Worm (Caenorhabditis elegans) whole organism, L3 larva: ENCODE data around the gene ahsa-1.
A peak's percentile ranks its signal among the peaks of the same experiment; 100 is the strongest.
"Not testable (repeated sequence)": the region's sequence is repeated elsewhere in the genome, so short reads cannot be mapped to it uniquely, and the experiment has no call there.

Experiments used
- ama-1 ChIP-seq: fragments of 150-350 bp; optimal IDR thresholded peaks from 2 replicates; lab custom pipeline; 2018
- ceh-28 ChIP-seq: fragments of 150-350 bp; optimal IDR thresholded peaks from 2 replicates; lab custom pipeline; 2014; ENCODE audit warnings: missing biosample characterization, missing genetic modification reagents, missing genetic modification characterization
- ceh-9 ChIP-seq: sonication (generic microtip); optimal IDR thresholded peaks from 2 replicates; lab custom pipeline; 2018; ENCODE audit warnings: missing biosample characterization, missing genetic modification characterization
- daf-12 ChIP-seq: fragments of 150-350 bp; optimal IDR thresholded peaks from 2 replicates; lab custom pipeline; 2014; ENCODE audit warnings: missing biosample characterization, missing genetic modification reagents, missing genetic modification characterization
- egl-27 ChIP-seq: sonication (generic microtip); optimal IDR thresholded peaks from 4 replicates; lab custom pipeline; 2017; ENCODE audit warnings: missing biosample characterization, missing genetic modification reagents, missing genetic modification characterization
- egl-5 ChIP-seq: fragments of 150-350 bp; optimal IDR thresholded peaks from 2 replicates; lab custom pipeline; 2017; ENCODE audit warnings: missing biosample characterization, missing genetic modification reagents, missing genetic modification characterization, inconsistent platforms
- elt-2 ChIP-seq: sonication (generic microtip); optimal IDR thresholded peaks from 2 replicates; lab custom pipeline; 2016; ENCODE audit warnings: missing genetic modification reagents, mild to moderate bottlenecking, missing genetic modification characterization, missing compliant biosample characterization
- elt-3 ChIP-seq, 3 experiments: fragments of 150-350 bp in 1 of 3; sonication (generic microtip) in 2 of 3; optimal IDR thresholded peaks; 2 replicates in 2 of 3; 4 replicates in 1 of 3; lab custom pipeline; 2014 to 2017; ENCODE audit warnings: missing biosample characterization in 3 of 3, missing genetic modification characterization in 3 of 3
- eor-1 ChIP-seq, 2 experiments: fragments of 150-350 bp; optimal IDR thresholded peaks; 2 replicates each; lab custom pipeline; 2014 to 2018; ENCODE audit warnings: missing biosample characterization in 2 of 2, missing genetic modification characterization in 2 of 2
- fkh-10 ChIP-seq: sonication (generic microtip); optimal IDR thresholded peaks from 2 replicates; lab custom pipeline; 2017; ENCODE audit warnings: missing biosample characterization, missing genetic modification reagents, missing genetic modification characterization
- fos-1 ChIP-seq: fragments of 150-350 bp; optimal IDR thresholded peaks from 2 replicates; lab custom pipeline; 2014; ENCODE audit warnings: missing biosample characterization, missing genetic modification characterization
- hmg-11 ChIP-seq: sonication (generic microtip); optimal IDR thresholded peaks from 2 replicates; lab custom pipeline; 2016; ENCODE audit warnings: missing genetic modification characterization, missing compliant biosample characterization
- jun-1 ChIP-seq: fragments of 150-350 bp; optimal IDR thresholded peaks from 2 replicates; lab custom pipeline; 2014; ENCODE audit warnings: missing biosample characterization, missing genetic modification reagents, missing genetic modification characterization
- lin-39 ChIP-seq: fragments of 150-350 bp; optimal IDR thresholded peaks from 2 replicates; lab custom pipeline; 2018; ENCODE audit warnings: missing biosample characterization, missing genetic modification reagents, missing genetic modification characterization
- lsy-12 ChIP-seq: sonication (generic microtip); optimal IDR thresholded peaks from 2 replicates; lab custom pipeline; 2016; ENCODE audit warnings: mild to moderate bottlenecking, missing genetic modification characterization, missing compliant biosample characterization
- mdl-1 ChIP-seq: fragments of 150-350 bp; optimal IDR thresholded peaks from 2 replicates; lab custom pipeline; 2014; ENCODE audit warnings: missing biosample characterization, missing genetic modification characterization
- mml-1 ChIP-seq: fragments of 150-350 bp; sonication (generic microtip); optimal IDR thresholded peaks from 3 replicates; lab custom pipeline; 2014; ENCODE audit warnings: missing biosample characterization, missing genetic modification characterization
- nfya-1 ChIP-seq: sonication (generic microtip); optimal IDR thresholded peaks from 2 replicates; lab custom pipeline; 2017; ENCODE audit warnings: missing genetic modification characterization, mild to moderate bottlenecking, missing compliant biosample characterization, antibody characterized with exemption, moderate library complexity; ENCODE audit not compliant: insufficient read depth
- nhr-23 ChIP-seq: fragments of 150-350 bp; optimal IDR thresholded peaks from 2 replicates; lab custom pipeline; 2014; ENCODE audit warnings: missing biosample characterization, missing genetic modification reagents, missing genetic modification characterization
- nhr-25 ChIP-seq: sonication (generic microtip); optimal IDR thresholded peaks from 2 replicates; lab custom pipeline; 2017; ENCODE audit warnings: missing biosample characterization, missing genetic modification characterization
- nhr-28 ChIP-seq: fragments of 150-350 bp; optimal IDR thresholded peaks from 2 replicates; lab custom pipeline; 2014; ENCODE audit warnings: missing biosample characterization, missing genetic modification characterization
- nhr-43 ChIP-seq: sonication (generic microtip); optimal IDR thresholded peaks from 2 replicates; lab custom pipeline; 2016; ENCODE audit warnings: mild to moderate bottlenecking, missing genetic modification characterization, missing compliant biosample characterization; ENCODE audit not compliant: poor library complexity, severe bottlenecking
- nhr-76 ChIP-seq: fragments of 150-350 bp; sonication (generic microtip); optimal IDR thresholded peaks from 5 replicates; lab custom pipeline; 2014; ENCODE audit warnings: missing biosample characterization, missing genetic modification characterization
- nhr-77 ChIP-seq: fragments of 150-350 bp; optimal IDR thresholded peaks from 2 replicates; lab custom pipeline; 2014; ENCODE audit warnings: missing biosample characterization, missing genetic modification characterization
- pha-4 ChIP-seq: fragments of 150-350 bp; optimal IDR thresholded peaks from 2 replicates; lab custom pipeline; 2014; ENCODE audit warnings: missing biosample characterization, missing genetic modification reagents, missing genetic modification characterization
- pqm-1 ChIP-seq: fragments of 150-350 bp; optimal IDR thresholded peaks from 2 replicates; lab custom pipeline; 2017; ENCODE audit warnings: missing biosample characterization, missing genetic modification characterization, inconsistent platforms
- sea-2 ChIP-seq: fragments of 150-350 bp; sonication (generic microtip); optimal IDR thresholded peaks from 4 replicates; lab custom pipeline; 2014; ENCODE audit warnings: missing biosample characterization, missing genetic modification reagents, missing genetic modification characterization
- skn-1 ChIP-seq: fragments of 150-350 bp; optimal IDR thresholded peaks from 2 replicates; lab custom pipeline; 2014; ENCODE audit warnings: missing biosample characterization, missing genetic modification characterization
- snpc-4 ChIP-seq: fragments of 150-350 bp; optimal IDR thresholded peaks from 2 replicates; lab custom pipeline; 2014; ENCODE audit warnings: missing biosample characterization, missing genetic modification characterization
- unc-39 ChIP-seq: sonication (generic microtip); optimal IDR thresholded peaks from 4 replicates; lab custom pipeline; 2017; ENCODE audit warnings: missing biosample characterization, missing genetic modification characterization
- zag-1 ChIP-seq: fragments of 150-350 bp; optimal IDR thresholded peaks from 2 replicates; lab custom pipeline; 2014; ENCODE audit warnings: missing biosample characterization, missing genetic modification characterization
- ztf-11 ChIP-seq: fragments of 150-350 bp; optimal IDR thresholded peaks from 2 replicates; lab custom pipeline; 2014; ENCODE audit warnings: missing biosample characterization, missing genetic modification characterization

The ahsa-1 gene

ce11 chrV:15133812-15134211 lies 48.6 kb upstream of the ahsa-1 start:
- TF ChIP-seq nhr-23 (tag; lab: Kevin White, UChicago), result no peak
- no peak for TF ChIP-seq daf-12 (tag; lab: Kevin White, UChicago)
- TF ChIP-seq pqm-1, result peak; percentile 47
- peak; percentile 62 for TF ChIP-seq elt-2
- no peak for TF ChIP-seq eor-1 (tag; optimal IDR thresholded peaks at IDR 0.05; lab: Kevin White, UChicago)
- TF ChIP-seq elt-3 (tag; optimal IDR thresholded peaks at IDR 0.05; lab: Kevin White, UChicago), result no peak
- TF ChIP-seq nfya-1 (tag; lab: Kevin White, UChicago), result no peak
- no peak for TF ChIP-seq pha-4 (tag; lab: Kevin White, UChicago)
- TF ChIP-seq nhr-76, result no peak

ce11 chrV:15132423-15132822 lies 47.2 kb upstream of the ahsa-1 start, which contains the start of gene str-171:
TSS of gene str-171 (minus strand) at chrV:15132523.
- TF ChIP-seq ztf-11, result no peak
- TF ChIP-seq, all 47 proteins: peak for 0

DNA sequence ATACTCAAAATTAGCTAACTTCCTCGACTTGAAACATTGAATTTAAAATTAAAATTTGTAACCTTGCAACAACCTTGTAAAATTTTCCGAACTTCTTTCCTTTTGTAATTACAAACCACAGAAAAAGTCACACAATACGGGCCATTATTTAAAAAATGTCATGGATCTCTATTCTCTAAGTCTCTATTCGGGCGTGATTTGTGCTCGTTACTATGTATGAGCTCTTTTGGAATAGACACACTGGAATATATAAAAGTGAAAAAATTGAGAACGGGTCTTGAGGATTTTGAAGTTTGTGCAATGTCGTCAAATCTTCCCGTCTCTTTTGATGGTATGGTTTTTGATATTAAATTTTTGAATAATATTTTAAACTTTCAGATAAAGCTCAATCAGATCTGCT lies 42.8 kb upstream of the ahsa-1 start, which contains the start of gene srr-7:
srr-7 (plus strand) TSS at position 301 of the 400 bp plus-strand sequence.
- no peak for TF ChIP-seq pha-4 (tag; lab: Kevin White, UChicago)
- no peak for TF ChIP-seq nhr-25 (tag; lab: Kevin White, UChicago)
- no peak for TF ChIP-seq hmg-11
- no peak for TF ChIP-seq mml-1 (tag; lab: Kevin White, UChicago)

DNA sequence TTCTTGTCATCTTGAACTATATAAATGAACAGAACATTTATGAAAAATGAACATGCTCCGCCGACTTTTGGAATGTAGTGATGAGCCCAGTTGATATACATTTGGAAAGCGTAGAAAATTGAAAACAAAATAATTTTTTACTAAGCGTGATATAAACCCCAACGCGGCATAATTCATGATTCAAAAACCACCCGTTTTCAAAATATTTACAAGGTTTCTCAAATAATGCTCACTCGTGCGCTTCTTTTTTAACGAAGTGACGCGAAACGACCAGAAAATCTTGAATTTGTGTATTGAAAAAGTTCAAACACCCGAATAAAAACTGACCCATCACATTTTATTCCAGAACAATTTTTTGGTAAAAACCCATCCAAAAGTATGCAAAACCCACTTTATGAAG lies 42.2 kb upstream of the ahsa-1 start, which contains the start of gene srj-27:
srj-27 (minus strand) TSS at position 101 of the 400 bp plus-strand sequence.
- TF ChIP-seq jun-1 (tag; lab: Kevin White, UChicago), result no peak
- TF ChIP-seq pqm-1, result no peak
- no peak for TF ChIP-seq egl-5
- no peak for TF ChIP-seq nhr-28 (tag; lab: Kevin White, UChicago)
- TF ChIP-seq hmg-11, result no peak
- TF ChIP-seq skn-1 (tag; lab: Kevin White, UChicago), result no peak
- TF ChIP-seq lsy-12 (tag; lab: Kevin White, UChicago), result no peak
- TF ChIP-seq daf-12 (tag; lab: Kevin White, UChicago), result no peak
- TF ChIP-seq fos-1 (tag; lab: Kevin White, UChicago), result no peak
- TF ChIP-seq ceh-28 (tag; lab: Kevin White, UChicago), result no peak
- no peak for TF ChIP-seq ama-1
- TF ChIP-seq elt-3 (tag; optimal IDR thresholded peaks at IDR 0.05; lab: Kevin White, UChicago), result no peak
- no peak for TF ChIP-seq unc-39 (tag; lab: Kevin White, UChicago)
- TF ChIP-seq nhr-43 (tag; lab: Kevin White, UChicago), result no peak
- TF ChIP-seq ceh-9, result no peak
- no peak for TF ChIP-seq nhr-76
- no peak for TF ChIP-seq snpc-4 (tag; lab: Kevin White, UChicago)
- no peak for TF ChIP-seq ztf-11
- no peak for TF ChIP-seq lin-39 (tag; lab: Kevin White, UChicago)

DNA sequence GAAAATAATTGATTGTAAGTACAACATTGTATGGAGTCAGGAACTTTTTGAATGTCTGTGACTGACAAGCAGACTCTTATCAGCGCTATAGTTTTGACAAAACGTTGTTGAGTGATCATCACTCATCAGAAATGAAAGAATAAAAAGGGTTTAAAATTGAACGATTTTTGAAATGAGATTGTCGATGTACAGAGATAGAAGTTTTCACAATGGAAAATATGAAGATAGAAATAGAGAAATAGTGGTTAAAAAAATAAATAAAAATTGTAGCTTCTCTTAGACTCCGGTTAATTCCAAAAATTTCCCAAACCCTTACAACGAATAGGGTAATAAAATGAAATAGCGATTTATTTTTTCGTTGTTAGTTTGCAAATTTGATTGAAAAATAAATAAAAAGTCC lies 40.0 kb upstream of the ahsa-1 start, which contains the start of gene ugt-30:
ugt-30 (minus strand) TSS at position 101 of the 400 bp plus-strand sequence.
- not testable (repeated sequence) for TF ChIP-seq skn-1 (tag; lab: Kevin White, UChicago); sea-2 (GFP tag; lab: Kevin White, UChicago); nhr-77 (tag; lab: Kevin White, UChicago)

- TF ChIP-seq sea-2 (GFP tag; lab: Kevin White, UChicago) (no peak), lin-39 (tag; lab: Kevin White, UChicago) (no peak), egl-27 (tag; lab: Kevin White, UChicago) (no peak), mdl-1 (no peak), fkh-10 (GFP tag; lab: Kevin White, UChicago) (no peak), pha-4 (tag; lab: Kevin White, UChicago) (no peak), skn-1 (tag; lab: Kevin White, UChicago) (no peak), elt-3 (tag; optimal IDR thresholded peaks at IDR 0.05; lab: Kevin White, UChicago) (no peak), zag-1 (tag; lab: Kevin White, UChicago) (no peak), ama-1 (no peak)
- TF ChIP-seq, all 47 proteins: peak for 0
These were observed 34.3 kb upstream of the ahsa-1 start, which contains the start of gene flor-1 for ce11 chrV:15119517-15119916. TSS of gene flor-1 (minus strand) at chrV:15119617.
